Worm (Caenorhabditis elegans): ENCODE results near the gene srz-63.
"Not testable (repeated sequence)": the region's sequence is repeated elsewhere in the genome, so short reads cannot be mapped to it uniquely, and the experiment has no call there.

Gene srz-63

ce11 chrII:1278350-1278749 is at the start of gene srz-63:
srz-63 (plus strand) TSS chrII:1278650.
- TF ChIP-seq hlh-1 (tag; optimal IDR thresholded peaks at IDR 0.05); nhr-76 (tag; optimal IDR thresholded peaks at IDR 0.05); tbx-8 (GFP tag; optimal IDR thresholded peaks at IDR 0.05): not testable (repeated sequence)

ce11 chrII:1228943-1229342 is 49.5 kb upstream of the srz-63 start:
- TF ChIP-seq ham-2 (GFP tag; optimal IDR thresholded peaks at IDR 0.05) = no peak
- no peak for TF ChIP-seq mls-2 (tag; optimal IDR thresholded peaks at IDR 0.05)
- TF ChIP-seq nhr-28 (tag; optimal IDR thresholded peaks at IDR 0.05) = no peak
- no peak for TF ChIP-seq lin-13 (tag; optimal IDR thresholded peaks at IDR 0.05)
- no peak for TF ChIP-seq sptf-1 (tag; optimal IDR thresholded peaks at IDR 0.05)
- no peak for TF ChIP-seq elt-3 (tag; optimal IDR thresholded peaks at IDR 0.05)
- no peak for TF ChIP-seq bed-3 (GFP tag; optimal IDR thresholded peaks at IDR 0.05)
- TF ChIP-seq ceh-39 (tag; optimal IDR thresholded peaks at IDR 0.05) = no peak
- TF ChIP-seq lin-32 (GFP tag; optimal IDR thresholded peaks at IDR 0.05) = no peak
- TF ChIP-seq ceh-83 (GFP tag; optimal IDR thresholded peaks at IDR 0.05) = no peak
- no peak for TF ChIP-seq nhr-12 (tag; optimal IDR thresholded peaks at IDR 0.05)

ce11 chrII:1232967-1233366 is 45.5 kb upstream of the srz-63 start:
- TF ChIP-seq nhr-76 (tag; optimal IDR thresholded peaks at IDR 0.05) (no peak), lin-13 (tag; optimal IDR thresholded peaks at IDR 0.05) (no peak), pha-4 (tag; optimal IDR thresholded peaks at IDR 0.05) (no peak), zip-8 (tag; optimal IDR thresholded peaks at IDR 0.05) (no peak), ces-1 (GFP tag; optimal IDR thresholded peaks at IDR 0.05) (no peak), lsy-2 (tag; optimal IDR thresholded peaks at IDR 0.05) (no peak), drap-1 (GFP tag; optimal IDR thresholded peaks at IDR 0.05) (no peak), hlh-1 (tag; optimal IDR thresholded peaks at IDR 0.05) (no peak), mab-5 (tag; optimal IDR thresholded peaks at IDR 0.05) (no peak), nhr-2 (tag; optimal IDR thresholded peaks at IDR 0.05) (no peak), unc-39 (tag; optimal IDR thresholded peaks at IDR 0.05) (no peak), sem-2 (GFP tag; optimal IDR thresholded peaks at IDR 0.05) (no peak), nhr-12 (tag; optimal IDR thresholded peaks at IDR 0.05) (no peak), mls-2 (tag; optimal IDR thresholded peaks at IDR 0.05) (no peak), flh-1 (GFP tag; optimal IDR thresholded peaks at IDR 0.05) (no peak)

ce11 chrII:1234971-1235370 is 43.5 kb upstream of the srz-63 start:
- TF ChIP-seq M03D4.4 (tag; optimal IDR thresholded peaks at IDR 0.05) = no peak
- no peak for TF ChIP-seq sem-2 (GFP tag; optimal IDR thresholded peaks at IDR 0.05)
- no peak for TF ChIP-seq nhr-28 (tag; optimal IDR thresholded peaks at IDR 0.05)
- TF ChIP-seq mep-1 (tag; optimal IDR thresholded peaks at IDR 0.05) = no peak
- TF ChIP-seq nhr-2 (tag; optimal IDR thresholded peaks at IDR 0.05) = no peak
- no peak for TF ChIP-seq mls-2 (tag; optimal IDR thresholded peaks at IDR 0.05)
- TF ChIP-seq nhr-237 (tag; optimal IDR thresholded peaks at IDR 0.05) = no peak
- no peak for TF ChIP-seq zip-8 (tag; optimal IDR thresholded peaks at IDR 0.05)
- TF ChIP-seq pha-4 (tag; optimal IDR thresholded peaks at IDR 0.05) = no peak
- no peak for TF ChIP-seq cnd-1 (tag; optimal IDR thresholded peaks at IDR 0.05)
- no peak for TF ChIP-seq sptf-1 (tag; optimal IDR thresholded peaks at IDR 0.05)
- TF ChIP-seq bed-3 (GFP tag; optimal IDR thresholded peaks at IDR 0.05) = no peak
- no peak for TF ChIP-seq drap-1 (GFP tag; optimal IDR thresholded peaks at IDR 0.05)
- no peak for TF ChIP-seq flh-1 (GFP tag; optimal IDR thresholded peaks at IDR 0.05)
- TF ChIP-seq ceh-83 (GFP tag; optimal IDR thresholded peaks at IDR 0.05) = no peak
- TF ChIP-seq nhr-76 (tag; optimal IDR thresholded peaks at IDR 0.05) = no peak
- TF ChIP-seq lin-13 (tag; optimal IDR thresholded peaks at IDR 0.05) = no peak
- TF ChIP-seq unc-39 (tag; optimal IDR thresholded peaks at IDR 0.05) = no peak
- TF ChIP-seq lsy-2 (tag; optimal IDR thresholded peaks at IDR 0.05) = no peak
- no peak for TF ChIP-seq elt-3 (tag; optimal IDR thresholded peaks at IDR 0.05)

- TF ChIP-seq nhr-28 (tag; optimal IDR thresholded peaks at IDR 0.05) (no peak), unc-120 (tag; optimal IDR thresholded peaks at IDR 0.05; ENCODE audit: poor library complexity, severe bottlenecking) (no peak), cnd-1 (tag; optimal IDR thresholded peaks at IDR 0.05) (no peak), ham-2 (GFP tag; optimal IDR thresholded peaks at IDR 0.05) (no peak), nhr-76 (tag; optimal IDR thresholded peaks at IDR 0.05) (no peak), mep-1 (tag; optimal IDR thresholded peaks at IDR 0.05) (no peak), lsy-2 (tag; optimal IDR thresholded peaks at IDR 0.05) (no peak), bed-3 (GFP tag; optimal IDR thresholded peaks at IDR 0.05) (no peak), sem-2 (GFP tag; optimal IDR thresholded peaks at IDR 0.05) (no peak), tbx-8 (GFP tag; optimal IDR thresholded peaks at IDR 0.05) (no peak), ztf-11 (tag; optimal IDR thresholded peaks at IDR 0.05) (no peak), nhr-237 (tag; optimal IDR thresholded peaks at IDR 0.05) (no peak), elt-3 (tag; optimal IDR thresholded peaks at IDR 0.05) (no peak)
These were observed 42.4 kb upstream of the srz-63 start for ce11 chrII:1236003-1236402.

All from whole organism, mixed stage, embryonic.